Fruit fly (Drosophila melanogaster) whole organism: ENCODE measurements around the gene CG9213.

Experiments used
- CG8478 ChIP-seq: fragments of >200 bp; optimal IDR thresholded peaks from 2 replicates; lab custom pipeline; 2018; ENCODE audit warnings: inconsistent platforms
- Dll ChIP-seq: fragments of >200 bp; optimal IDR thresholded peaks from 2 replicates; lab custom pipeline; 2017
- EcR ChIP-seq, 2 experiments: fragments of >200 bp; optimal IDR thresholded peaks; 2 replicates each; lab custom pipeline; 2017; ENCODE audit warnings: missing biosample characterization in 2 of 2, missing genetic modification characterization in 2 of 2, missing genetic modification reagents in 2 of 2
- pan ChIP-seq: fragments of >200 bp; optimal IDR thresholded peaks from 2 replicates; lab custom pipeline; 2017
- psq ChIP-seq: fragments of >200 bp; optimal IDR thresholded peaks from 2 replicates; lab custom pipeline; 2017

- TF ChIP-seq Dll (lab: Kevin White, UChicago): no peak
- TF ChIP-seq CG8478 (lab: Kevin White, UChicago): no peak
- TF ChIP-seq EcR (GFP tag; optimal IDR thresholded peaks at IDR 0.05; lab: Kevin White, UChicago): no peak
- TF ChIP-seq pan (lab: Kevin White, UChicago): no peak
- no peak for TF ChIP-seq psq (lab: Kevin White, UChicago)
Measured at dm6 chrX:15545467-15546197, 28.7 kb downstream of the CG9213 start.
